Fruit fly (Drosophila melanogaster): ENCODE data around the gene CG2926.

DNA sequence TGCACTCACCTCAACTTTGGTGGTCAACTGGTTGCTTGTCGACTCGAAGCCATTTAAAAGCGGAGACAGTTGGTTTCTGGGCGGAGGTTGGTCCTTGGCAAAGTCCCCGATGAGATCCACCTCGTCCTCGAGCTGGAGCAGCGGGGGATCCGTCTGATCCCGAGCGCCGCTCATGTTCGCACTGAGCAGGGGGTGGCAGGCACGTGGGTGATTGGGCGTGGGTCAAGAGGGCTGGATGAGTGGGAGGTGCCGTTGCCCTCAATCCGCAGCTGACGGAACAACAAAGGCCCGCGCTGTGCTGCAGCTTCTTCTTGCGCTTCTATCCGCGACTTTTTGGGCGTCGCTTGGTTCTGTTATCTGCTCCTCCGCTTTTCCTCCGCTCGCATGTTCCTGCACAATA lies 25.2 kb downstream of the CG2926 start:
- TF ChIP-seq Mnt (GFP tag; optimal IDR thresholded peaks at IDR 0.05) (no peak), CG33017 (tag; optimal IDR thresholded peaks at IDR 0.05) (no peak), Hr96 (GFP tag; optimal IDR thresholded peaks at IDR 0.05) (no peak), Crg-1 (GFP tag; optimal IDR thresholded peaks at IDR 0.05) (no peak), CG7101 (tag; optimal IDR thresholded peaks at IDR 0.05) (no peak), kay (GFP tag; ENCODE audit: borderline replicate concordance) (no peak), ovo (GFP tag; optimal IDR thresholded peaks at IDR 0.05) (no peak), tj (GFP tag; optimal IDR thresholded peaks at IDR 0.05) (no peak), CG1620 (GFP tag; optimal IDR thresholded peaks at IDR 0.05) (no peak), cic (GFP tag; optimal IDR thresholded peaks at IDR 0.05) (no peak), CG14711 (tag; optimal IDR thresholded peaks at IDR 0.05) (no peak), cnc (optimal IDR thresholded peaks at IDR 0.05) (no peak)
